Worm (Caenorhabditis elegans): ENCODE results near the gene Y48B6A.1.

The Y48B6A.1 gene

DNA sequence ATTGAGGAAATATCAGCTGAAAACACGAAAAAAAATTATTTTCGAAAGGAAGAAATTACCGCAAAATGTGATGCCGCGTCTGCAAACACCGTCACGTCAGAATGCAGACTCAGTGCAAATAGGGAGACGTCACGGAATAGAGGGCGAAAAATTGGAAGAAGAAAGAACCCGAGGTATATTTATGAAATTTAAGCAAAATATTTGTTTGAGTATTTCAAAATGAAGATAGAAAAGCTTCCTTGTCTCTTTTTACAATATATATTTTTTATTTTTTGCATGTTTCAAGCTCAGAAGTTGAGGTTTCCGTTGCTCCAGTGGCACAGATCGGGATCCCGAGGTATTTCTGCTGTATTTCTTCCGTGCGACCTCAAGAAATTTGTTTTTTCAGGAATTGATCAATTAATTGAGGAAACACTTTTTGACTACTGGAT, 10.3 kb downstream of the Y48B6A.1 start, which contains the start of gene W03H9.2 (continued):
- TF ChIP-seq K02D7.2 (tag; optimal IDR thresholded peaks at IDR 0.05) (peak; percentile 55), pat-9 (tag; optimal IDR thresholded peaks at IDR 0.05) (no peak), ceh-31 (tag; optimal IDR thresholded peaks at IDR 0.05) (peak; percentile 98), pqm-1 (tag; optimal IDR thresholded peaks at IDR 0.05) (peak; percentile 78), C08G9.2 (tag; optimal IDR thresholded peaks at IDR 0.05) (peak; percentile 94), ceh-19 (GFP tag; optimal IDR thresholded peaks at IDR 0.05) (peak; percentile 51), ceh-18 (tag; optimal IDR thresholded peaks at IDR 0.05) (peak; percentile 25), ceh-34 (tag; optimal IDR thresholded peaks at IDR 0.05) (peak; percentile 87), sox-2 (GFP tag; IDR thresholded peaks at IDR 0.05) (no peak), ttx-3 (tag; optimal IDR thresholded peaks at IDR 0.05) (peak; percentile 83), Y22D7AL.16 (tag; optimal IDR thresholded peaks at IDR 0.05) (no peak), ztf-16 (tag; optimal IDR thresholded peaks at IDR 0.05) (peak; percentile 84), nhr-232 (tag; optimal IDR thresholded peaks at IDR 0.05) (peak; percentile 13), gmeb-2 (tag; optimal IDR thresholded peaks at IDR 0.05) (no peak), hlh-15 (tag; optimal IDR thresholded peaks at IDR 0.05) (peak; percentile 83), npax-4 (tag; optimal IDR thresholded peaks at IDR 0.05) (peak; percentile 31), dve-1 (tag; optimal IDR thresholded peaks at IDR 0.05) (no peak), pha-2 (tag; optimal IDR thresholded peaks at IDR 0.05) (peak; percentile 80), elt-2 (tag; optimal IDR thresholded peaks at IDR 0.05) (peak; percentile 92), C38D4.7 (GFP tag; optimal IDR thresholded peaks at IDR 0.05) (peak; percentile 41), pha-4 (tag; optimal IDR thresholded peaks at IDR 0.05) (no peak), odd-2 (tag; optimal IDR thresholded peaks at IDR 0.05) (no peak), eyg-1 (tag; optimal IDR thresholded peaks at IDR 0.05) (peak; percentile 29), ahr-1 (tag; optimal IDR thresholded peaks at IDR 0.05) (peak; percentile 94), hlh-8 (tag; optimal IDR thresholded peaks at IDR 0.05) (peak; percentile 96), K09A11.1 (tag; optimal IDR thresholded peaks at IDR 0.05; ENCODE audit: insufficient read depth) (no peak), nfya-1 (tag; optimal IDR thresholded peaks at IDR 0.05) (peak; percentile 16), pros-1 (tag; optimal IDR thresholded peaks at IDR 0.05) (no peak), unc-55 (GFP tag; optimal IDR thresholded peaks at IDR 0.05) (no peak), syd-9 (tag; optimal IDR thresholded peaks at IDR 0.05) (peak; percentile 69), F13H6.1 (tag; optimal IDR thresholded peaks at IDR 0.05) (peak; percentile 82), tbx-2 (tag; optimal IDR thresholded peaks at IDR 0.05) (peak; percentile 97), fkh-10 (GFP tag; optimal IDR thresholded peaks at IDR 0.05) (no peak), ama-1 (optimal IDR thresholded peaks at IDR 0.05) (no peak), unc-3 (GFP tag; conservative IDR thresholded peaks at IDR 0.05) (no peak), unc-3 (tag; optimal IDR thresholded peaks at IDR 0.05) (peak; percentile 83), ceh-22 (tag; optimal IDR thresholded peaks at IDR 0.05) (no peak), ceh-48 (tag; optimal IDR thresholded peaks at IDR 0.05) (no peak)

DNA sequence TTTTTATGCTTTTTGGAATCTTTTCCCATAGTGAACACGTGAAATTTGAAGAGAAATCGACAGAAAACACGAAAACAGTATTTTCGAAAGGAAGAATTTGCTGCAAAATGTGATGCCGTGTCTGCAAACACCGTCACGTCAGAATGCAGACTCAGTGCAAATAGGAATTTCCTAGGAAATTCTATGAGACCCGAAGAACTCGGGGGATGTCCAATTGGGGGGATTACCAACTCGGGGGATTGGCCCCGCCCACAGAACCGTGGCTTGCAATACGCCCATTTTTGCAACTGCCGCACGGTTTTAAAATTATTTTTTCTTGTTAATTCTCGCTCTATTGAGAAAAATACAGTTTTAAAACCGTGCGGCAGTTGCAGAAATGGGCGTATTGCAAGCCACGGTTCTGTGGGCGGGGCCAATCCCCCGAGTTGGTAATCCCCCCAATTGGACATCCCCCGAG, 12.0 kb downstream of the Y48B6A.1 start, which contains the start of gene cacn-1:
TSS of gene cacn-1 (minus strand) at position 51 of the 457 bp plus-strand sequence.
- TF ChIP-seq C08G9.2 (tag; optimal IDR thresholded peaks at IDR 0.05) (peak; percentile 41), ceh-31 (tag; optimal IDR thresholded peaks at IDR 0.05) (peak; percentile 72), ceh-14 (tag; optimal IDR thresholded peaks at IDR 0.05) (peak; percentile 4), tbx-2 (tag; optimal IDR thresholded peaks at IDR 0.05) (peak; percentile 53), nfya-1 (tag; optimal IDR thresholded peaks at IDR 0.05) (peak; percentile 29), ceh-2 (tag; optimal IDR thresholded peaks at IDR 0.05) (peak; percentile 52)

DNA sequence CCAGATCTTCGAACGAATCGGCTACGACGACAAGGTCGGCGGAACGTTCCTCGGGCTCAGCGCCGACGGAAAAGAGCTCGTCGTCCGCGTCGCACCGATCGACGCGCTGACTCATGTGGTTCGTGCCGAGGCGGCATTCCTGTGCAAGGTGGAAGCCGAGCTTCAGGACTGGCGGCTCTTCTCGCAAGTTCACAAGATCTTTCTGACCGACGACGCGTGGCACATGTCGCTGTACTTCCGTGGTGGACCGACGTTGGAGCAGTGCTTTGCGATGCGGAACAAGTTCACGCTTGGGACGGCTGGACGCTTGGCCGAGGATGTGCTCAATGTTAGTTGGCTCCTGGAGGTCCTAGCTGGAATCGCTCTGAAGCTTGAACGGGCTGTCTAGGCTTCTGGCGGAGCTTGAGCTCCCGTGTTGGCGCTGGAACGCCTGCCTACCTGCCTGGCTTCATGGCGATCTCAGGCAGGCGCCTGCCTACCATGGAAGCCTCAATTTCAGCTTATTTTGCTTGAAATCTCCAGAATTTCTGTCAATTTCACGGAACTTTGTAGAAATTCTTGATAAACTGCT, 15.2 kb downstream of the Y48B6A.1 start:
- TF ChIP-seq hlh-15 (tag; optimal IDR thresholded peaks at IDR 0.05) (no peak), lin-11 (tag; optimal IDR thresholded peaks at IDR 0.05) (no peak), eyg-1 (tag; optimal IDR thresholded peaks at IDR 0.05) (no peak), ceh-22 (tag; optimal IDR thresholded peaks at IDR 0.05) (no peak), pha-4 (tag; optimal IDR thresholded peaks at IDR 0.05) (no peak), ceh-24 (tag; optimal IDR thresholded peaks at IDR 0.05) (no peak), nhr-232 (tag; optimal IDR thresholded peaks at IDR 0.05) (no peak), K09A11.1 (tag; optimal IDR thresholded peaks at IDR 0.05; ENCODE audit: insufficient read depth) (no peak), C08G9.2 (tag; optimal IDR thresholded peaks at IDR 0.05) (no peak), gmeb-2 (tag; optimal IDR thresholded peaks at IDR 0.05) (no peak), hlh-30 (tag; optimal IDR thresholded peaks at IDR 0.05; ENCODE audit: insufficient read depth) (no peak), unc-42 (tag; optimal IDR thresholded peaks at IDR 0.05) (no peak), ceh-14 (tag; optimal IDR thresholded peaks at IDR 0.05) (no peak), hlh-8 (tag; optimal IDR thresholded peaks at IDR 0.05) (no peak)

Data from whole organism, late embryonic.